Worm (Caenorhabditis elegans): ENCODE results near the gene spin-2.

ce11 chrIV:13077694-13078093 is 9.1 kb upstream of the spin-2 start:
- TF ChIP-seq him-1 (tag; optimal IDR thresholded peaks at IDR 0.05) (no peak), dao-5 (tag; optimal IDR thresholded peaks at IDR 0.05) (no peak)
